Worm (Caenorhabditis elegans) whole organism, L4 larva: ENCODE data around the gene col-176.

ENCODE experiments used
- ces-1 ChIP-seq: fragments of 150-350 bp; sonication (generic microtip); optimal IDR thresholded peaks from 4 replicates; lab custom pipeline; 2014; ENCODE audit warnings: missing biosample characterization, missing genetic modification reagents, missing genetic modification characterization
- hlh-30 ChIP-seq: sonication (generic microtip); optimal IDR thresholded peaks from 2 replicates; lab custom pipeline; 2017; ENCODE audit warnings: antibody characterized with exemption, mild to moderate bottlenecking, missing genetic modification characterization, missing compliant biosample characterization; ENCODE audit not compliant: insufficient read depth

- TF ChIP-seq ces-1 (GFP tag; lab: Kevin White, UChicago) (no peak), hlh-30 (tag; lab: Kevin White, UChicago) (no peak)
Measured at ce11 chrX:10060475-10061011, 16.9 kb upstream of the col-176 start, which contains the start of gene ZC373.3.
